Worm (Caenorhabditis elegans) whole organism, L3 larva: ENCODE results near the gene F22B5.4.
A peak's percentile ranks its signal among the peaks of the same experiment; 100 is the strongest.

Source experiments
- R02D3.7 ChIP-seq: fragments of 150-350 bp; optimal IDR thresholded peaks from 2 replicates; lab custom pipeline; 2014; ENCODE audit warnings: missing biosample characterization, missing genetic modification characterization
- ZK546.5 ChIP-seq: sonication (generic microtip); optimal IDR thresholded peaks from 2 replicates; lab custom pipeline; 2017; ENCODE audit warnings: missing biosample characterization, missing genetic modification characterization
- ama-1 ChIP-seq: fragments of 150-350 bp; optimal IDR thresholded peaks from 2 replicates; lab custom pipeline; 2018
- ceh-16 ChIP-seq: sonication (generic microtip); optimal IDR thresholded peaks from 2 replicates; lab custom pipeline; 2017; ENCODE audit warnings: missing biosample characterization, missing genetic modification characterization
- ceh-28 ChIP-seq: fragments of 150-350 bp; optimal IDR thresholded peaks from 2 replicates; lab custom pipeline; 2014; ENCODE audit warnings: missing biosample characterization, missing genetic modification reagents, missing genetic modification characterization
- ceh-82 ChIP-seq: fragments of 150-350 bp; optimal IDR thresholded peaks from 2 replicates; lab custom pipeline; 2014; ENCODE audit warnings: missing biosample characterization, missing genetic modification characterization
- ceh-9 ChIP-seq: sonication (generic microtip); optimal IDR thresholded peaks from 2 replicates; lab custom pipeline; 2018; ENCODE audit warnings: missing biosample characterization, missing genetic modification characterization
- daf-12 ChIP-seq: fragments of 150-350 bp; optimal IDR thresholded peaks from 2 replicates; lab custom pipeline; 2014; ENCODE audit warnings: missing biosample characterization, missing genetic modification reagents, missing genetic modification characterization
- elt-2 ChIP-seq: sonication (generic microtip); optimal IDR thresholded peaks from 2 replicates; lab custom pipeline; 2016; ENCODE audit warnings: missing genetic modification reagents, mild to moderate bottlenecking, missing genetic modification characterization, missing compliant biosample characterization
- elt-3 ChIP-seq, 3 experiments: fragments of 150-350 bp in 1 of 3; sonication (generic microtip) in 2 of 3; optimal IDR thresholded peaks; 2 replicates in 2 of 3; 4 replicates in 1 of 3; lab custom pipeline; 2014 to 2017; ENCODE audit warnings: missing biosample characterization in 3 of 3, missing genetic modification characterization in 3 of 3
- hmg-11 ChIP-seq: sonication (generic microtip); optimal IDR thresholded peaks from 2 replicates; lab custom pipeline; 2016; ENCODE audit warnings: missing genetic modification characterization, missing compliant biosample characterization
- jun-1 ChIP-seq: fragments of 150-350 bp; optimal IDR thresholded peaks from 2 replicates; lab custom pipeline; 2014; ENCODE audit warnings: missing biosample characterization, missing genetic modification reagents, missing genetic modification characterization
- lin-15B ChIP-seq: fragments of 150-350 bp; optimal IDR thresholded peaks from 2 replicates; lab custom pipeline; 2014; ENCODE audit warnings: missing biosample characterization, missing genetic modification characterization
- lin-39 ChIP-seq: fragments of 150-350 bp; optimal IDR thresholded peaks from 2 replicates; lab custom pipeline; 2018; ENCODE audit warnings: missing biosample characterization, missing genetic modification reagents, missing genetic modification characterization
- mdl-1 ChIP-seq: fragments of 150-350 bp; optimal IDR thresholded peaks from 2 replicates; lab custom pipeline; 2014; ENCODE audit warnings: missing biosample characterization, missing genetic modification characterization
- mml-1 ChIP-seq: fragments of 150-350 bp; sonication (generic microtip); optimal IDR thresholded peaks from 3 replicates; lab custom pipeline; 2014; ENCODE audit warnings: missing biosample characterization, missing genetic modification characterization
- nhr-11 ChIP-seq: fragments of 150-350 bp; optimal IDR thresholded peaks from 2 replicates; lab custom pipeline; 2014; ENCODE audit warnings: missing biosample characterization, missing genetic modification characterization
- nhr-23 ChIP-seq: fragments of 150-350 bp; optimal IDR thresholded peaks from 2 replicates; lab custom pipeline; 2014; ENCODE audit warnings: missing biosample characterization, missing genetic modification reagents, missing genetic modification characterization
- nhr-237 ChIP-seq: fragments of 150-350 bp; optimal IDR thresholded peaks from 2 replicates; lab custom pipeline; 2014; ENCODE audit warnings: missing biosample characterization, missing genetic modification characterization
- nhr-25 ChIP-seq: sonication (generic microtip); optimal IDR thresholded peaks from 2 replicates; lab custom pipeline; 2017; ENCODE audit warnings: missing biosample characterization, missing genetic modification characterization
- nhr-43 ChIP-seq: sonication (generic microtip); optimal IDR thresholded peaks from 2 replicates; lab custom pipeline; 2016; ENCODE audit warnings: mild to moderate bottlenecking, missing genetic modification characterization, missing compliant biosample characterization; ENCODE audit not compliant: poor library complexity, severe bottlenecking
- nhr-77 ChIP-seq: fragments of 150-350 bp; optimal IDR thresholded peaks from 2 replicates; lab custom pipeline; 2014; ENCODE audit warnings: missing biosample characterization, missing genetic modification characterization
- pha-4 ChIP-seq: fragments of 150-350 bp; optimal IDR thresholded peaks from 2 replicates; lab custom pipeline; 2014; ENCODE audit warnings: missing biosample characterization, missing genetic modification reagents, missing genetic modification characterization
- pqm-1 ChIP-seq: fragments of 150-350 bp; optimal IDR thresholded peaks from 2 replicates; lab custom pipeline; 2017; ENCODE audit warnings: missing biosample characterization, missing genetic modification characterization, inconsistent platforms
- sea-2 ChIP-seq: fragments of 150-350 bp; sonication (generic microtip); optimal IDR thresholded peaks from 4 replicates; lab custom pipeline; 2014; ENCODE audit warnings: missing biosample characterization, missing genetic modification reagents, missing genetic modification characterization
- unc-39 ChIP-seq: sonication (generic microtip); optimal IDR thresholded peaks from 4 replicates; lab custom pipeline; 2017; ENCODE audit warnings: missing biosample characterization, missing genetic modification characterization
- unc-62 ChIP-seq: fragments of 150-350 bp; sonication (generic microtip); optimal IDR thresholded peaks from 4 replicates; lab custom pipeline; 2014; ENCODE audit warnings: missing biosample characterization, missing genetic modification reagents, missing genetic modification characterization
- zag-1 ChIP-seq: fragments of 150-350 bp; optimal IDR thresholded peaks from 2 replicates; lab custom pipeline; 2014; ENCODE audit warnings: missing biosample characterization, missing genetic modification characterization
- ztf-11 ChIP-seq: fragments of 150-350 bp; optimal IDR thresholded peaks from 2 replicates; lab custom pipeline; 2014; ENCODE audit warnings: missing biosample characterization, missing genetic modification characterization
- ztf-4 ChIP-seq: fragments of 150-350 bp; optimal IDR thresholded peaks from 2 replicates; lab custom pipeline; 2014; ENCODE audit warnings: missing biosample characterization, missing genetic modification characterization

The F22B5.4 gene

DNA sequence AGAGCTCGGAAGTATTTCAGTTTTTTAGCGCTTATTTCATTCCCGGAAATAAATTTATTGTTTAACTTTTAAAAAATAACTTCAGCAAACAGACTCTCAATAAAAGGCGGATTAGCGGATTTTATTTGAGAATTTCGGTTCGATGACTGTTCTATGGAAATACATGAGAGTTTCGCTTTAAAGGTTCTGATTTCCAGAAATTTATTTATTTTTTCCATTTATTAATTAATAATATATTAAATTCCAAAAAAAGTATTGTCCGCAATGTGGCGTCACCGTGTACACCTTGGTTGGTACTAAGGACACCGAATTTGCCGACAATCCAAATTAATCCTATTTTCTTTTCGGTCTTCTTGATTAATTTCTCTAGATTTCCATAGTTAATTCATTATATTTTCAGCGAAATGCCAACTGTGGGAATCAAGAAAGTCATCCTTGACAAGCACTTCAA is 15.0 kb downstream of the F22B5.4 start, which contains the start of gene fars-3:
Gene fars-3, plus strand, starts transcription at position 401 of the 451 bp plus-strand sequence.
- TF ChIP-seq elt-3 (tag; optimal IDR thresholded peaks at IDR 0.05; lab: Kevin White, UChicago) (no peak), nhr-23 (tag; lab: Kevin White, UChicago) (peak; percentile 52), pha-4 (tag; lab: Kevin White, UChicago) (peak; percentile 56), ceh-28 (tag; lab: Kevin White, UChicago) (no peak), nhr-43 (tag; lab: Kevin White, UChicago) (peak; percentile 6), elt-2 (peak; percentile 22), lin-15B (peak; percentile 8), zag-1 (tag; lab: Kevin White, UChicago) (no peak)

DNA sequence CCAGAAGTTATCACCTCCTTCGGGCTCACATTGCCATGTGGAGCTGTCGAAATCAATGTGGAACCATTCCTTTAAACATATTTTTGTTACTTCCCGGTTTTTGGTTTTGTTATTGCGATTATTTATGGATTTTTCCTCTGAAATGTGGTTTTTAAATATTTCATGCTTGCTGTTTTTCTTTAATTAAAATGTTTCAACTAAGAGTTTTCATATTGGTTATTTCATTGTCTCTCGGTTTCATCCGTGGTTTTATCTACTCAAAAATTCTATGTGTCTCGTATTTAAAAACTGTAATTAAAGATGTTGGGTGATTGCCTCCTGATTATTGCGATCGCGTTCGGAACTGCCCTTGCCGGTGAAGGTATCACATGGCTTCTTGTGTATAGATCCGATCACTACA is 17.4 kb downstream of the F22B5.4 start, which contains the start of gene F22B5.10:
Gene F22B5.10, plus strand, starts transcription at position 301 of the 400 bp plus-strand sequence.
- TF ChIP-seq pqm-1 (tag; lab: Kevin White, UChicago) (no peak), ama-1 (lab: Kevin White, UChicago) (peak; percentile 8), nhr-11 (tag; lab: Kevin White, UChicago) (no peak), daf-12 (tag; lab: Kevin White, UChicago) (no peak)

- TF ChIP-seq nhr-237 (no peak), jun-1 (tag; lab: Kevin White, UChicago) (no peak), nhr-25 (tag; lab: Kevin White, UChicago) (no peak), lin-15B (no peak), ceh-16 (no peak), pha-4 (tag; lab: Kevin White, UChicago) (no peak), daf-12 (tag; lab: Kevin White, UChicago) (no peak), ztf-4 (tag; lab: Kevin White, UChicago) (no peak), mdl-1 (tag; lab: Kevin White, UChicago) (no peak), elt-3 (tag; optimal IDR thresholded peaks at IDR 0.05; lab: Kevin White, UChicago) (no peak), ceh-9 (tag; lab: Kevin White, UChicago) (no peak), zag-1 (tag; lab: Kevin White, UChicago) (no peak), mml-1 (tag; lab: Kevin White, UChicago) (no peak), unc-62 (no peak), lin-39 (no peak), pqm-1 (tag; lab: Kevin White, UChicago) (no peak)
Observed at ce11 chrII:8467809-8468208, 18.3 kb downstream of the F22B5.4 start, which contains the start of gene M05D6.2. Gene M05D6.2 (plus strand): TSS chrII:8468109.

DNA sequence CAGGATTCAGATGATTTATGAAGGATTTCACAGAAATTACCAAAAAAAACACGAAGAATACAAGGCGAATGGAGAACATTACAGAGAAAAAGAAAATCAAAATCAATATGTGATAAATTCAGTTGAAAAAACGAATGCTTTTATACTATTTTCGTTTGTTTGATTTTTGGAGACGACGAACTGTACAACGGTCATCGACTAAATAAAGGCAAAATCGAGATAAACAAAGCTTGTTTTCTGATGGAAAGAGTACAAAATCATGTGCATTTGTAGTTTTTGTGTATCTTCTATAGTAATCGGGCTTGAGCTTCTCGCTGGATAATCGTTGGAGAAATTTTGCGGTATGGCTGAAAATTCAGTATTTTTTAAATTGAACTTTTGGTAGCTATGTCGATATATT is 21.6 kb downstream of the F22B5.4 start, which contains the start of gene M05D6.8:
Gene M05D6.8, minus strand, starts transcription at position 101 of the 400 bp plus-strand sequence.
- no peak for TF ChIP-seq nhr-237
- no peak for TF ChIP-seq lin-39
- TF ChIP-seq jun-1 (tag; lab: Kevin White, UChicago) = no peak
- no peak for TF ChIP-seq ceh-82 (tag; lab: Kevin White, UChicago)
- TF ChIP-seq ztf-11 (tag; lab: Kevin White, UChicago) = no peak

- TF ChIP-seq ceh-9 (tag; lab: Kevin White, UChicago) (no peak), zag-1 (tag; lab: Kevin White, UChicago) (no peak), daf-12 (tag; lab: Kevin White, UChicago) (no peak), nhr-237 (no peak), sea-2 (GFP tag; lab: Kevin White, UChicago) (no peak), nhr-77 (tag; lab: Kevin White, UChicago) (no peak), ceh-82 (tag; lab: Kevin White, UChicago) (no peak), nhr-11 (tag; lab: Kevin White, UChicago) (no peak), unc-39 (no peak), pha-4 (tag; lab: Kevin White, UChicago) (no peak), R02D3.7 (tag; lab: Kevin White, UChicago) (no peak), ZK546.5 (tag; lab: Kevin White, UChicago) (no peak)
Observed at ce11 chrII:8472916-8473315, 23.4 kb downstream of the F22B5.4 start.

ce11 chrII:8475306-8475822 is 25.9 kb downstream of the F22B5.4 start, which contains the start of the genes M05D6.1 and M05D6.3:
Gene M05D6.1 (minus strand): TSS chrII:8475406.
Gene M05D6.3 (plus strand): TSS chrII:8475772.
- TF ChIP-seq hmg-11 (tag; lab: Kevin White, UChicago) (no peak), pqm-1 (tag; lab: Kevin White, UChicago) (no peak), mml-1 (tag; lab: Kevin White, UChicago) (no peak)
